Worm (Caenorhabditis elegans): Measurements from ENCODE around the gene unc-27.

DNA sequence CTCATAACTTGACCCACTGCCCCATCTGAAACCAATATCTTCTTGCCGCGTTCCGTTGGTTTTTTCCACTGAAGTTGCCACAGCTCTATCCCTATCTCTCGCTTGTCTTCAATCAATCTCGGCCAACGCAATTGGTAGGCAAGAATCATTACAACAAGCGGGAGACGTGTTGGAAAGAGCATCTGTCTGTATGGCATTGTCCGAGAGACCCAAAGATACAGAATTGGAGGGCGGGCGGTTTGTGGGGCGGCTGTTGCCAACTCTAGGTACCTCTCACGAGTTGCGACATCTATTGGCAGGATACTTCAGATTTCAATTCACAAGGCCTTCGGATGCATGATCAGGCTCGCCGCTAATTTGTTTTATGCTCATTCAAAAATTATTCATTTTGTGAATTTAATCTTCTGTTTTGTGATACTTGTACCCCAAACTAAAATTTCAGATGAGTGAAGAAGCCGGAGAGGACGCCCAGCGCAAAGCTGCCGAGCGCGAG, at the start of gene unc-27:
- TF ChIP-seq unc-62 (GFP tag; optimal IDR thresholded peaks at IDR 0.05) (no peak), dsc-1 (tag; optimal IDR thresholded peaks at IDR 0.05) (peak; percentile 82), mep-1 (tag; optimal IDR thresholded peaks at IDR 0.05) (no peak), nhr-77 (tag; optimal IDR thresholded peaks at IDR 0.05) (no peak), nhr-71 (tag; optimal IDR thresholded peaks at IDR 0.05) (peak; percentile 74), skn-1 (tag; optimal IDR thresholded peaks at IDR 0.05) (no peak)
